Worm (Caenorhabditis elegans) whole organism, late embryonic: ENCODE results near the gene C14B9.10.

Experiments used
- ama-1 ChIP-seq: fragments of 150-350 bp; optimal IDR thresholded peaks from 2 replicates; lab custom pipeline; 2014
- ceh-48 ChIP-seq: sonication (generic microtip); optimal IDR thresholded peaks from 2 replicates; lab custom pipeline; 2016; ENCODE audit warnings: missing genetic modification characterization, inconsistent platforms, missing compliant biosample characterization
- rnt-1 ChIP-seq: sonication (generic microtip); optimal IDR thresholded peaks from 2 replicates; lab custom pipeline; 2016; ENCODE audit warnings: missing genetic modification characterization, missing compliant biosample characterization
- unc-86 ChIP-seq: sonication (generic microtip); optimal IDR thresholded peaks from 2 replicates; lab custom pipeline; 2016; ENCODE audit warnings: missing genetic modification characterization, missing compliant biosample characterization

- TF ChIP-seq ceh-48 (tag; lab: Kevin White, UChicago) (no peak), unc-86 (tag; lab: Kevin White, UChicago) (no peak), ama-1 (lab: Kevin White, UChicago) (no peak), rnt-1 (tag; lab: Kevin White, UChicago) (no peak)
Observed at ce11 chrIII:8129195-8129594, 1.5 kb upstream of the C14B9.10 start.
